Worm (Caenorhabditis elegans) whole organism, L4/young adult: Measurements from ENCODE around the gene BE0003N10.1.

Experiments
- W03F9.2 ChIP-seq: fragments of 150-350 bp; optimal IDR thresholded peaks from 2 replicates; lab custom pipeline; 2014; ENCODE audit warnings: missing biosample characterization, missing genetic modification characterization
- him-1 ChIP-seq: sonication (generic microtip); optimal IDR thresholded peaks from 2 replicates; lab custom pipeline; 2016; ENCODE audit warnings: missing genotype, missing genetic modification reagents, missing genetic modification characterization, missing compliant biosample characterization

DNA sequence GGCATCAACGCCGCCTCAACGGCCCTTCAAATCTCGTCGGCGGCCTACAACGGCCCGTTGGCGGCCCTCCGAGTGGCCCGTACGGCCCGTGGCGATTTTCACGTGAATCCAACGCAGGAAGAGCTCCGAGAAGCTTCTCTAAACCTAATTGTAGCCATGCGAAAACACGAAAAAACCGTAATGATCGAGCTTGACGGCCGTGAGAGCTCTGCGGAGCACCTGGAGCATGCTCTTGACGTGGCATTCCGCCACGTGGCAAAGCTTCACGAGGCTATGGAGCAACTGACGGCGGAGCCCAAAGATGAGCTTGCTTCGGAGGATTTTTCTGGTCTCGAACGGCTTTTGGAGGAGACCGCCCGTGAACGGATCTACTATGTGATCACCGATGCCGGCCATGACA, 2.8 kb downstream of the BE0003N10.1 start:
- no peak for TF ChIP-seq him-1
- TF ChIP-seq W03F9.2 (tag; lab: Kevin White, UChicago), result no peak
